Worm (Caenorhabditis elegans): Measurements from ENCODE around the gene T05A8.7.

Gene T05A8.7

ce11 chrII:2762108-2762507, 20.0 kb upstream of the T05A8.7 start, which contains the start of gene fbxb-106:
Gene fbxb-106 (plus strand): TSS chrII:2762408.
- no peak for TF ChIP-seq unc-62 (GFP tag; optimal IDR thresholded peaks at IDR 0.05)

DNA sequence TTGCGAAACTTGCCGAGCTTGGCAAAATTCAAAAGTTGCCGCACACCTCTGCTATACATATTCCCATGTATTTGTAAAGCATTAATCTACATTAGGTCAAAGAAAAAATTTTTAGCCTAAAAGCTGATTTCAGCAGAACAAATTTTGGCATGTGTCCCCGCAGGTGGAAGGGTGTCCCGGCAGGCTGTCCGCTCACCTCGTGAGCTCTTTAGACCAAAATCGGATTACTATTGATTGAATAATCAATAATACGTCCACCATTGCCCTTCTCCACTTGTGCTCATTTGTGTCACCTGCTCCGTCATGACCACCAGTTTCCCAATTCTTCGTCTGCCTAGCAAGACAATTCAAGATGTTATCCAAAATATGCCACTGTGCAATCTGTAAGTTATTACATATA, 16.3 kb upstream of the T05A8.7 start, which contains the start of gene fbxb-107:
TSS of gene fbxb-107 (plus strand) at position 297 of the 400 bp plus-strand sequence.
- TF ChIP-seq unc-62 (GFP tag; optimal IDR thresholded peaks at IDR 0.05) = no peak

DNA sequence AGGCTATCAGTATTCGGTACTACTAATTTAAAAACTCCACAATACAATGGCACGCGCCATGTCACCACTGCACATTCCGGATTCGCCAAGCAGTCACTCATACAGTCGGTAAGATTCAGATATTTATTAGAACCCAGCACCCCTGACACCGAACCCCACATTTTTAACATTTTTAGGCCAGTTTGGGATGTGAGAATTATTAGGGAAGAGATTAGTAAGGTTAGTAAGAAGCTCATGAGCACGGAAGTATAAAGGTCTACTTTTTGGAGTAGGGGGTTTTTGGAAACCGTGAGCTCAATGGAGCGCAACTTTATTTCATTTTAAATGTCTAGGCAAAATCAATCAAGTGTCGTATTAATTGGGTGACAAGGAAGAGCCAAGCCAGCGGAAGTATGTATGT, 15.8 kb upstream of the T05A8.7 start, which contains the start of gene F29A7.8:
TSS of gene F29A7.8 (minus strand) at position 101 of the 400 bp plus-strand sequence.
- TF ChIP-seq unc-62 (GFP tag; optimal IDR thresholded peaks at IDR 0.05) = no peak

DNA sequence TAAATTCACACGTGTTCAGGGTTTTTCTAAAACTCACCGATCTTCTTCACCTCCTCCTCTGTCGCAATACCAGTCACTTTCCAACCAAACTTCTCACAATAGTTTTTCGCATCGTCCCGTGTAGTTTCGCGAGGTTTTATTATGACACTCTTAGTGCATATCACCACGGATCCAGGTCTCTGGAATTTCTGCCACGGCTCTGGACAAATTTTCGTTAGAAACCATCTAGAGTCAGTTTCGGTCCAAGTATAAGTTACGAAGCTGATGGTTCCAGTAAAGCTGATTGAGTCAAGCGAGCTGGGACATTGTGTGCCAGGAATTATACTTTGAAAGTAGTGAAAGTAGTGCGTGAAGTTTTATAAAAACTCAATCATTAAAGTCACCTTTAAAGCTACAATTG, 14.2 kb upstream of the T05A8.7 start:
- TF ChIP-seq unc-62 (GFP tag; optimal IDR thresholded peaks at IDR 0.05) = no peak

ce11 chrII:2754595-2754994, 12.4 kb upstream of the T05A8.7 start:
- TF ChIP-seq unc-62 (GFP tag; optimal IDR thresholded peaks at IDR 0.05) = no peak

ce11 chrII:2752999-2753398, 10.8 kb upstream of the T05A8.7 start, which contains the start of gene F29A7.3:
Gene F29A7.3 (plus strand): TSS chrII:2753299.
- no peak for TF ChIP-seq unc-62 (GFP tag; optimal IDR thresholded peaks at IDR 0.05)

DNA sequence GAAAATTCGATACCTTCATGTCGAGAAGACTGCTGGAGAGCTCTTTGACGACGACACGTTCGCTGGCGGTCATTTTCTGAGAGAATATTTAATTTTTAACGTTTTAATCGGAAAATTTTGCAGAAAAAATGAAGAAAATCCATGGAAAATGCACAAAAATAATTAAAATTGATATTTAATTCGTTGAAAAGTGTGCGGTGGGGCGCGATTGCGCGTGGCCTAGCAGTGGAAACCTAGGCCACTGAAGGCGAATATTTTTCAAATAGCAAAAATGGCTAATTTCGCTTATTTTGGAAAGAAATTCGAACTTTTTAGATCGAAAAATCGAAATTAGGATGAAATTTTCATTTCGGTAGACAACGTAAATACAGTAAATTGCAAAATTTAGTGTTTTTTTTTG, 10.4 kb upstream of the T05A8.7 start, which contains the start of gene F29A7.6:
TSS of gene F29A7.6 (minus strand) at position 76 of the 400 bp plus-strand sequence.
- no peak for TF ChIP-seq unc-62 (GFP tag; optimal IDR thresholded peaks at IDR 0.05)

DNA sequence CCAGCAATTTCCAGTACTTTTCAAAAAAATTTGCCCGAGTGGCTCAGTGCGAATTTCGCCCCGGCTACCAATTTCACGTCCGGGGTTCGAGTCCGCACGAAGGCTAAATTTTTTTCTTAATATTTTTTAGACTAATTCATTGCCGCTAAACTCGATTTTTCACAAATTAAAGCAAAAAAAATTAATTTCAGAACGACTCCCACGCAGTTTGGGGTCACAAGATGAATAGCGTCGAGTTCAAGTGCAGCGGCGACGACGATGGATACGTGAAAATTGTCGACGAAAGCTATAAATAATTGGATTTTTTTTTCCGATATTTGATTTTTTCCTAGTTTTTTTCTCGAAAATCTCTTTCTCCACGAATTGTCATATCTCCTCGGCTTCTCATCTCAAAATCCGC, 9.1 kb upstream of the T05A8.7 start:
- no peak for TF ChIP-seq unc-62 (GFP tag; optimal IDR thresholded peaks at IDR 0.05)

- no peak for TF ChIP-seq unc-62 (GFP tag; optimal IDR thresholded peaks at IDR 0.05)
These were observed 7.5 kb upstream of the T05A8.7 start, which contains the start of gene F29A7.4 for ce11 chrII:2749595-2750048. Gene F29A7.4 (plus strand): TSS chrII:2749998.

- no peak for TF ChIP-seq unc-62 (GFP tag; optimal IDR thresholded peaks at IDR 0.05)
These were observed 5.9 kb upstream of the T05A8.7 start for ce11 chrII:2747956-2748621.

ce11 chrII:2741405-2741804, 746 bp downstream of the T05A8.7 start:
- no peak for TF ChIP-seq unc-62 (GFP tag; optimal IDR thresholded peaks at IDR 0.05)

- no peak for TF ChIP-seq unc-62 (GFP tag; optimal IDR thresholded peaks at IDR 0.05)
These were observed 2.5 kb downstream of the T05A8.7 start, which contains the start of gene T05A8.6 for ce11 chrII:2739619-2740018. Gene T05A8.6 (minus strand): TSS chrII:2739719.

DNA sequence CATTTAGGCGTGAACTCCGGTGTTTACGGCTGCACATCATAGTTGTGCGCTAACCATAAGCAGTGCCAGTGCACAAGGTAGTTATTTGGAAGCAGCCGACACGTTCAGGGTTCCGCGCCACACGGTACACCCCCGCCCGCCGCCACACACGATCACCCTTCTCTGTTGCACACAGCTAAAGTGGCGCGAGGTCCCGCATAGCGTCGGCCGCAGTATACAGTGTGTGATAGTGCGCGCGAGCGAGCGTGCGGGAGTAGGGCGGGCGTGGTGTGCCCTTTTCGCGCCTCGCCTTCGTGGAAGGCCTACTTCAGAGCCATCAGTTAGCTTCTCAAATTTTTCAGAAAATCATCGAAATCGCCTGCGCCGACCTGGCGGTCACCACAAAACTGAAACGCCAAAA, 5.2 kb downstream of the T05A8.7 start:
- TF ChIP-seq unc-62 (GFP tag; optimal IDR thresholded peaks at IDR 0.05) = no peak

DNA sequence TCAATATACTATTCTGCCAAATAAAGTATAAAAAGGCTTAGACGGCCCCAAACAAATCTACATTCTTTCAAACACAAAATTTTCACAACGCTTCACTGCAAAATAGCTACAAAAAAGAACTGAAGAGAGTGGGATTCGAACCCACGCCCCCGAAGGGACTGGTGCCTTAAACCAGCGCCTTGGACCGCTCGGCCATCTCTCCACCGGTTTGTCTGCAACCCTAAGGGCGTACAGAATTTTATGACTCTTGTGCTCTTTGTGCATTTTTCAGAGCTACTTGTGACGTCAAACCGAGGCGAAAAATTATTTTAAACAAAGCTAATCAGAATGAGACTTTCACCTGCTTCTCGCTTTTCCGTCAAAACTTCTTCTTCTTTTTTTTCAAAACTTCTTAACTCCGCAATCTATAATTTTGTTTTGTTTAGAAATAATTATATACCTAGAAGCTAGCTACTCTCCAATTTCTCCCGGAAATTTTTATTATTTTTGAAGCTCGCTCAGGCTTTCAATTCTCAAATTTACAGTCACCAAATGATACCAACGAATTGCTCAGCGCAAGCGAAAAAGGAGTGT, 5.9 kb downstream of the T05A8.7 start, which contains the start of gene T05A8.8:
TSS of gene T05A8.8 (plus strand) at position 523 of the 573 bp plus-strand sequence.
- TF ChIP-seq unc-62 (GFP tag; optimal IDR thresholded peaks at IDR 0.05) = no peak

DNA sequence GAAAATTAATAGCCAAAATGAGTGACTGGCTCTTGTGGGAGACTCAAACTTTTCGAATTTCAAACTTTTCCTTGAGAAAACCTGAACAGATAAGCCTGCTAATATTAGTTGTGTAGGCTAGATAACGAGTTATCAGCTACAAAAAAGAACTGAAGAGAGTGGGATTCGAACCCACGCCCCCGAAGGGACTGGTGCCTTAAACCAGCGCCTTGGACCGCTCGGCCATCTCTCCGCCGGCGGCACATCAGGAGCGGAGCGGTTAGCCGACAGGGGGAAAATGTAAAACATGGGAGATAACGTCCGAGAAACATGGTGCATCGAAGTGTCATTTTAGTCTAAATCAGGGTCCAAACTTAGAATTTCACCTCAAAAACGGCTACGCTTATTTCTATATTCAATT, 6.5 kb downstream of the T05A8.7 start:
- TF ChIP-seq unc-62 (GFP tag; optimal IDR thresholded peaks at IDR 0.05) = no peak

- no peak for TF ChIP-seq unc-62 (GFP tag; optimal IDR thresholded peaks at IDR 0.05)
These were observed 7.0 kb downstream of the T05A8.7 start, which contains the start of gene wdr-31 for ce11 chrII:2735192-2735591. Gene wdr-31 (minus strand): TSS chrII:2735292.

DNA sequence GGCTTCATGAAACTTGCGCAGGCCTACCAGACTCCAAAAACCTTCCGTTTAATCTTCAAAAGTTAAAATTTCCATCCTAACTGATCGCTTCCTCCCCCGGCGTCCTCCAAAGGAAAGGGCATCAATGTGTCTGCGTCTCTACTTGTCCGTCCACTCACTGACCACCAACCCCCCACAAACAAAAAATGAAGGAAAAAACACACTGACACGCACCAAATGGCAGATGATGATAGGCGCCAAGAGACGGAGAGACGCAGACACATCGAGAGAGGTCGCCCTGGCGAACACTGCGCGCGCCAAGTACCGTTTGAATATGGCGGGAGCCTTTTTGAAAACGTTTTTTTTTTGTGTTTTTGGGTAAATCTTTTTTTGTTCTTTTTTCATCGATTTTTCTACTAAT, 7.4 kb downstream of the T05A8.7 start:
- TF ChIP-seq unc-62 (GFP tag; optimal IDR thresholded peaks at IDR 0.05) = no peak

All from whole organism, dauer.